Worm (Caenorhabditis elegans) whole organism, L4 larva: ENCODE results near the gene F01G10.10.

ENCODE experiments used
- D1046.2 ChIP-seq: fragments of 200-800 bp; sonication (Bioruptor generic); IDR thresholded peaks from 2 replicates; pipeline ENCODE4 v1.3.6; 2022; ENCODE audit warnings: missing genetic modification characterization, missing compliant biosample characterization
- F10B5.3 ChIP-seq: sonication (generic microtip); optimal IDR thresholded peaks from 2 replicates; lab custom pipeline; 2016; ENCODE audit warnings: mild to moderate bottlenecking, missing genetic modification characterization, missing compliant biosample characterization
- F37D6.2 ChIP-seq: sonication (generic microtip); optimal IDR thresholded peaks from 2 replicates; lab custom pipeline; 2016; ENCODE audit warnings: mild to moderate bottlenecking, missing genetic modification characterization, missing compliant biosample characterization
- R02D3.7 ChIP-seq: fragments of 150-350 bp; sonication (generic microtip); optimal IDR thresholded peaks from 3 replicates; lab custom pipeline; 2014; ENCODE audit warnings: missing biosample characterization, missing genetic modification characterization
- T26A8.4 ChIP-seq: fragments of 200-800 bp; sonication (Bioruptor generic); IDR thresholded peaks from 2 replicates; pipeline ENCODE4 v1.3.6; 2022; ENCODE audit warnings: missing genetic modification characterization, missing compliant biosample characterization
- Y75B8A.6 ChIP-seq: fragments of 200-800 bp; sonication (Bioruptor generic); IDR thresholded peaks from 2 replicates; pipeline ENCODE4 v1.3.6; 2022; ENCODE audit warnings: missing genetic modification reagents, missing genetic modification characterization, missing compliant biosample characterization
- ZK337.2 ChIP-seq: fragments of 200-800 bp; sonication (Bioruptor generic); IDR thresholded peaks from 2 replicates; pipeline ENCODE4 v1.3.6; 2022; ENCODE audit warnings: missing genetic modification reagents, missing genetic modification characterization, missing compliant biosample characterization
- ama-1 ChIP-seq: fragments of 150-350 bp; optimal IDR thresholded peaks from 2 replicates; lab custom pipeline; 2014; ENCODE audit warnings: inconsistent platforms, mixed read lengths
- arid-1 ChIP-seq: fragments of 200-800 bp; sonication (Bioruptor generic); conservative IDR thresholded peaks from 2 replicates; pipeline ENCODE4 v1.3.6; 2022; ENCODE audit warnings: missing genetic modification reagents, missing genetic modification characterization, missing compliant biosample characterization
- ceh-82 ChIP-seq: sonication (generic microtip); optimal IDR thresholded peaks from 2 replicates; lab custom pipeline; 2017; ENCODE audit warnings: missing biosample characterization, missing genetic modification characterization
- daf-12 ChIP-seq: fragments of 150-350 bp; optimal IDR thresholded peaks from 2 replicates; lab custom pipeline; 2014; ENCODE audit warnings: missing biosample characterization, missing genetic modification reagents, missing genetic modification characterization
- daf-8 ChIP-seq: fragments of 200-800 bp; sonication (Bioruptor generic); IDR thresholded peaks from 2 replicates; pipeline ENCODE4 v1.3.6; 2022; ENCODE audit warnings: missing genetic modification characterization, missing compliant biosample characterization
- dmd-6 ChIP-seq: fragments of 200-800 bp; sonication (Bioruptor generic); IDR thresholded peaks from 2 replicates; pipeline ENCODE4 v1.3.6; 2022; ENCODE audit warnings: missing genetic modification reagents, missing genetic modification characterization, missing compliant biosample characterization
- duxl-1 ChIP-seq: sonication (generic microtip); optimal IDR thresholded peaks from 2 replicates; lab custom pipeline; 2016; ENCODE audit warnings: mild to moderate bottlenecking, missing genetic modification characterization, moderate library complexity, missing compliant biosample characterization; ENCODE audit not compliant: poor library complexity
- egl-27 ChIP-seq: sonication (generic microtip); optimal IDR thresholded peaks from 3 replicates; lab custom pipeline; 2017; ENCODE audit warnings: missing biosample characterization, missing genetic modification reagents, missing genetic modification characterization
- egl-43 ChIP-seq: fragments of 200-800 bp; sonication (Bioruptor generic); IDR thresholded peaks from 2 replicates; pipeline ENCODE4 v1.3.6; 2022; ENCODE audit warnings: missing genetic modification reagents, missing genetic modification characterization, missing compliant biosample characterization
- fkh-10 ChIP-seq: fragments of 150-350 bp; optimal IDR thresholded peaks from 2 replicates; lab custom pipeline; 2014; ENCODE audit warnings: missing biosample characterization, missing genetic modification reagents, missing genetic modification characterization
- fos-1 ChIP-seq: fragments of 150-350 bp; optimal IDR thresholded peaks from 2 replicates; lab custom pipeline; 2014; ENCODE audit warnings: missing biosample characterization, missing genetic modification characterization
- hlh-11 ChIP-seq: fragments of 200-800 bp; sonication (Bioruptor generic); optimal IDR thresholded peaks from 2 replicates; lab custom pipeline; 2018; ENCODE audit warnings: mild to moderate bottlenecking, missing genetic modification characterization, missing compliant biosample characterization
- hlh-30 ChIP-seq: sonication (generic microtip); optimal IDR thresholded peaks from 2 replicates; lab custom pipeline; 2017; ENCODE audit warnings: antibody characterized with exemption, mild to moderate bottlenecking, missing genetic modification characterization, missing compliant biosample characterization; ENCODE audit not compliant: insufficient read depth
- jun-1 ChIP-seq: fragments of 150-350 bp; optimal IDR thresholded peaks from 2 replicates; lab custom pipeline; 2014; ENCODE audit warnings: missing biosample characterization, missing genetic modification reagents, missing genetic modification characterization
- lin-13 ChIP-seq: fragments of 150-350 bp; optimal IDR thresholded peaks from 2 replicates; lab custom pipeline; 2014; ENCODE audit warnings: missing biosample characterization, missing genetic modification reagents, missing genetic modification characterization
- lin-15B ChIP-seq: fragments of 150-350 bp; sonication (generic microtip); optimal IDR thresholded peaks from 3 replicates; lab custom pipeline; 2014; ENCODE audit warnings: missing biosample characterization, missing genetic modification characterization
- lin-29 ChIP-seq: fragments of 200-800 bp; sonication (Bioruptor generic); IDR thresholded peaks from 2 replicates; pipeline ENCODE4 v1.3.6; 2022; ENCODE audit warnings: missing genetic modification reagents, missing genetic modification characterization, missing compliant biosample characterization
- lin-38 ChIP-seq: fragments of 200-800 bp; sonication (Bioruptor generic); IDR thresholded peaks from 2 replicates; pipeline ENCODE4 v1.3.6; 2022; ENCODE audit warnings: missing genetic modification reagents, missing genetic modification characterization, missing compliant biosample characterization
- lin-39 ChIP-seq: fragments of 150-350 bp; optimal IDR thresholded peaks from 2 replicates; lab custom pipeline; 2014; ENCODE audit warnings: missing biosample characterization, missing genetic modification reagents, missing genetic modification characterization
- madf-9 ChIP-seq: fragments of 200-800 bp; sonication (Bioruptor generic); conservative IDR thresholded peaks from 2 replicates; pipeline ENCODE4 v1.3.6; 2022; ENCODE audit warnings: missing genetic modification reagents, missing genetic modification characterization, missing compliant biosample characterization
- mep-1 ChIP-seq: fragments of 150-350 bp; sonication (generic microtip); optimal IDR thresholded peaks from 3 replicates; lab custom pipeline; 2014; ENCODE audit warnings: missing biosample characterization, missing genetic modification characterization
- mes-2 ChIP-seq: sonication (generic microtip); optimal IDR thresholded peaks from 2 replicates; lab custom pipeline; 2016; ENCODE audit warnings: missing genotype, mild to moderate bottlenecking, missing genetic modification characterization, missing compliant biosample characterization; ENCODE audit not compliant: poor library complexity, severe bottlenecking
- mxl-2 ChIP-seq: fragments of 200-800 bp; sonication (Bioruptor generic); conservative IDR thresholded peaks from 2 replicates; pipeline ENCODE4 v1.3.6; 2022; ENCODE audit warnings: missing genetic modification reagents, missing genetic modification characterization, missing compliant biosample characterization
- mxl-3 ChIP-seq: fragments of 200-800 bp; sonication (Bioruptor generic); optimal IDR thresholded peaks from 2 replicates; lab custom pipeline; 2018; ENCODE audit warnings: mild to moderate bottlenecking, missing genetic modification characterization, missing compliant biosample characterization
- nhr-10 ChIP-seq: fragments of 150-350 bp; optimal IDR thresholded peaks from 2 replicates; lab custom pipeline; 2014; ENCODE audit warnings: missing biosample characterization, missing genetic modification characterization
- nhr-102 ChIP-seq: sonication (generic microtip); optimal IDR thresholded peaks from 2 replicates; lab custom pipeline; 2016; ENCODE audit warnings: mild to moderate bottlenecking, missing genetic modification characterization, moderate library complexity, missing compliant biosample characterization
- nhr-25 ChIP-seq: sonication (generic microtip); optimal IDR thresholded peaks from 2 replicates; lab custom pipeline; 2017; ENCODE audit warnings: missing genetic modification characterization, mild to moderate bottlenecking, missing compliant biosample characterization, antibody characterized with exemption, moderate library complexity, borderline replicate concordance; ENCODE audit not compliant: insufficient read depth
- nhr-28 ChIP-seq: fragments of 150-350 bp; optimal IDR thresholded peaks from 2 replicates; lab custom pipeline; 2014; ENCODE audit warnings: missing biosample characterization, missing genetic modification characterization
- nhr-42 ChIP-seq: fragments of 200-800 bp; sonication (Bioruptor generic); IDR thresholded peaks from 2 replicates; pipeline ENCODE4 v1.3.6; 2022; ENCODE audit warnings: missing genetic modification characterization, missing compliant biosample characterization
- nhr-48 ChIP-seq: sonication (generic microtip); optimal IDR thresholded peaks from 2 replicates; lab custom pipeline; 2016; ENCODE audit warnings: mild to moderate bottlenecking, missing genetic modification characterization, missing compliant biosample characterization
- nhr-6 ChIP-seq: fragments of 150-350 bp; optimal IDR thresholded peaks from 2 replicates; lab custom pipeline; 2014; ENCODE audit warnings: missing biosample characterization, missing genetic modification characterization
- nhr-77 ChIP-seq: fragments of 150-350 bp; optimal IDR thresholded peaks from 2 replicates; lab custom pipeline; 2014; ENCODE audit warnings: missing biosample characterization, missing genetic modification characterization
- pha-4 ChIP-seq, 2 experiments: fragments of 150-350 bp in 1 of 2; fragments of 200-800 bp in 1 of 2; sonication (Bioruptor generic) in 1 of 2; IDR thresholded peaks in 1 of 2; optimal IDR thresholded peaks in 1 of 2; 2 replicates each; pipeline versions ENCODE4 v1.3.6 to Lab custom; 2014 to 2022; ENCODE audit warnings: missing genetic modification characterization in 2 of 2, missing genetic modification reagents in 2 of 2, missing biosample characterization in 1 of 2, missing compliant biosample characterization in 1 of 2
- php-3 ChIP-seq: fragments of 200-800 bp; sonication (Bioruptor generic); IDR thresholded peaks from 2 replicates; pipeline ENCODE4 v1.3.6; 2022; ENCODE audit warnings: missing genetic modification reagents, missing genetic modification characterization, missing compliant biosample characterization
- rbr-2 ChIP-seq: sonication (generic microtip); optimal IDR thresholded peaks from 2 replicates; lab custom pipeline; 2016; ENCODE audit warnings: missing genotype, missing genetic modification characterization, missing compliant biosample characterization
- snpc-1.2 ChIP-seq: fragments of 200-800 bp; sonication (Bioruptor generic); IDR thresholded peaks from 2 replicates; pipeline ENCODE4 v1.3.6; 2022; ENCODE audit warnings: missing genetic modification reagents, missing genetic modification characterization, missing compliant biosample characterization
- spr-3 ChIP-seq: fragments of 200-800 bp; sonication (Bioruptor generic); optimal IDR thresholded peaks from 2 replicates; lab custom pipeline; 2018; ENCODE audit warnings: mild to moderate bottlenecking, missing genetic modification characterization, missing compliant biosample characterization
- unc-39 ChIP-seq: sonication (generic microtip); optimal IDR thresholded peaks from 2 replicates; lab custom pipeline; 2017; ENCODE audit warnings: missing biosample characterization, missing genetic modification characterization
- vab-7 ChIP-seq: fragments of 200-800 bp; sonication (Bioruptor generic); IDR thresholded peaks from 2 replicates; pipeline ENCODE4 v1.3.6; 2022; ENCODE audit warnings: missing genetic modification reagents, missing genetic modification characterization, missing compliant biosample characterization
- zfp-3 ChIP-seq: fragments of 200-800 bp; sonication (Bioruptor generic); conservative IDR thresholded peaks from 2 replicates; pipeline ENCODE4 v1.3.6; 2022; ENCODE audit warnings: missing genetic modification reagents, missing genetic modification characterization, missing compliant biosample characterization
- zip-11 ChIP-seq: fragments of 200-800 bp; sonication (Bioruptor generic); IDR thresholded peaks from 2 replicates; pipeline ENCODE4 v1.3.6; 2022; ENCODE audit warnings: missing genetic modification characterization, missing compliant biosample characterization
- zip-2 ChIP-seq: fragments of 150-350 bp; optimal IDR thresholded peaks from 2 replicates; lab custom pipeline; 2014; ENCODE audit warnings: missing biosample characterization, missing genetic modification characterization
- ztf-7 ChIP-seq: fragments of 150-350 bp; optimal IDR thresholded peaks from 2 replicates; lab custom pipeline; 2014; ENCODE audit warnings: missing biosample characterization, missing genetic modification characterization

The F01G10.10 gene

DNA sequence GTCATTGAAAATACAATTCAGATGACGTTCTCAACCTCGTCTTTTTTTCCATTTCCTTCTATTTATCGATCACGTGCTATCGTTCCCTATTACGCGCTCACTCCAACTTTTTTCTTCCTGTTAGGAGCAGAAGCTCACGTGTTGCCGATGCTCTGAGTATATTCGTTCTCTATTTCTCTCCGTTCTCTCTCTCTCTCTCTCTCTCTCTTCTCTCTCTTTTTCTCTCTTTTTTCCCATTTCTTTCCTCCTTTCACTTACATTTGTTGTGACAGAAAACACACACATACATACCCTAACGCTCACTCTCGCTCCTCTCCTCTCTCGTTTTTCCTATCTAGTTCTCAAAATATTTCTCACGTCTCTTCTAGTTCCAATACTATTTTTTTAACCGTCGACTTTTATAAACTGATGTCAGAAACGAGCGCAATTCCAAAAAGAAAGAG, 6.4 kb downstream of the F01G10.10 start (continued):
- TF ChIP-seq mep-1 (tag; lab: Kevin White, UChicago) (peak; percentile 92), fos-1 (tag; lab: Kevin White, UChicago) (peak; percentile 16), nhr-10 (peak; percentile 79), lin-29 (GFP tag; lab: Robert Waterston, UW) (no peak), vab-7 (0 out of 2 replicates have a peak, but pooled peaks have one; percentile 39), nhr-48 (tag; lab: Kevin White, UChicago) (peak; percentile 92), D1046.2 (GFP tag; lab: Robert Waterston, UW) (no peak), hlh-30 (peak; percentile 98), nhr-25 (tag; lab: Kevin White, UChicago) (peak; percentile 37), daf-8 (GFP tag; lab: Robert Waterston, UW) (no peak), ZK337.2 (GFP tag; lab: Robert Waterston, UW) (no peak), ceh-82 (tag; lab: Kevin White, UChicago) (no peak), snpc-1.2 (GFP tag; lab: Robert Waterston, UW) (no peak), ztf-7 (tag; lab: Kevin White, UChicago) (no peak), F10B5.3 (no peak), lin-13 (GFP tag; lab: Kevin White, UChicago) (peak; percentile 56), spr-3 (GFP tag; lab: Kevin White, UChicago) (no peak), nhr-6 (tag; lab: Kevin White, UChicago) (peak; percentile 67), nhr-28 (tag; lab: Kevin White, UChicago) (peak; percentile 90), F37D6.2 (tag; lab: Kevin White, UChicago) (peak; percentile 77), zip-2 (tag; lab: Kevin White, UChicago) (no peak), Y75B8A.6 (0 out of 2 replicates have a peak, but pooled peaks have one; percentile 26), mxl-2 (GFP tag; lab: Robert Waterston, UW) (peak; percentile 72), pha-4 (GFP tag; IDR thresholded peaks at IDR 0.05; lab: Robert Waterston, UW) (peak; percentile 88), pha-4 (tag; optimal IDR thresholded peaks at IDR 0.05; lab: Kevin White, UChicago) (peak; percentile 66), unc-39 (tag; lab: Kevin White, UChicago) (no peak), nhr-42 (no peak), jun-1 (tag; lab: Kevin White, UChicago) (peak; percentile 80), mxl-3 (GFP tag; lab: Kevin White, UChicago) (peak; percentile 84), mes-2 (tag; lab: Kevin White, UChicago) (peak; percentile 70), rbr-2 (tag; lab: Kevin White, UChicago) (peak; percentile 91), madf-9 (GFP tag; lab: Robert Waterston, UW) (no peak), arid-1 (GFP tag; lab: Robert Waterston, UW) (no peak), zfp-3 (GFP tag; lab: Robert Waterston, UW) (0 out of 2 replicates have a peak, but pooled peaks have one; percentile 50), ama-1 (no peak), R02D3.7 (no peak), nhr-77 (tag; lab: Kevin White, UChicago) (peak; percentile 82), dmd-6 (GFP tag; lab: Robert Waterston, UW) (peak; percentile 96), hlh-11 (tag; lab: Kevin White, UChicago) (peak; percentile 96), php-3 (GFP tag; lab: Robert Waterston, UW) (peak; percentile 45; the same call in 1 of the 2 replicates), lin-15B (no peak), fkh-10 (GFP tag; lab: Kevin White, UChicago) (peak; percentile 93), egl-43 (no peak; the same call in none of the 2 replicates), duxl-1 (tag; lab: Kevin White, UChicago) (peak; percentile 17), egl-27 (tag; lab: Kevin White, UChicago) (no peak), daf-12 (tag; lab: Kevin White, UChicago) (no peak), T26A8.4 (GFP tag; lab: Robert Waterston, UW) (peak; percentile 43; the same call in 1 of the 2 replicates), lin-39 (tag; lab: Kevin White, UChicago) (no peak), zip-11 (GFP tag; lab: Robert Waterston, UW) (no peak), lin-38 (GFP tag; lab: Robert Waterston, UW) (peak; percentile 56), nhr-102 (tag; lab: Kevin White, UChicago) (peak; percentile 76)
